Fruit fly (Drosophila melanogaster) whole organism, embryonic: ENCODE measurements around the gene Syt1.

Experiments used
- BEAF-32 ChIP-seq: fragments of 200-800 bp; sonication (Bioruptor generic); optimal IDR thresholded peaks from 3 replicates; lab custom pipeline; 2017; ENCODE audit warnings: missing biosample characterization, missing genetic modification characterization, mild to moderate bottlenecking, moderate library complexity, missing genetic modification reagents
- CG10147 ChIP-seq: fragments of 200-800 bp; sonication (Bioruptor generic); optimal IDR thresholded peaks from 2 replicates; lab custom pipeline; 2019; ENCODE audit warnings: missing biosample characterization, mild to moderate bottlenecking, missing genetic modification characterization, moderate library complexity
- CG10366 ChIP-seq: fragments of 200-800 bp; sonication (Bioruptor generic); IDR thresholded peaks from 2 replicates; pipeline ENCODE4 v1.3.6; 2022; ENCODE audit warnings: missing biosample characterization, missing genetic modification characterization
- CG12236 ChIP-seq: fragments of 200-800 bp; sonication (Bioruptor generic); optimal IDR thresholded peaks from 2 replicates; lab custom pipeline; 2016; ENCODE audit warnings: missing biosample characterization, missing genetic modification characterization
- CG12744 ChIP-seq: fragments of 200-800 bp; sonication (Bioruptor generic); optimal IDR thresholded peaks from 2 replicates; lab custom pipeline; 2016; ENCODE audit warnings: missing biosample characterization, missing genetic modification characterization
- CG12769 ChIP-seq: fragments of 200-800 bp; sonication (Bioruptor generic); optimal IDR thresholded peaks from 2 replicates; lab custom pipeline; 2019; ENCODE audit warnings: missing biosample characterization, mild to moderate bottlenecking, missing genetic modification characterization, moderate library complexity
- CG13424 ChIP-seq: fragments of 200-800 bp; sonication (Bioruptor generic); optimal IDR thresholded peaks from 2 replicates; lab custom pipeline; 2019; ENCODE audit warnings: missing biosample characterization, mild to moderate bottlenecking, missing genetic modification characterization, moderate library complexity
- CG15269 ChIP-seq: fragments of 200-800 bp; sonication (Bioruptor generic); optimal IDR thresholded peaks from 2 replicates; lab custom pipeline; 2018; ENCODE audit warnings: missing biosample characterization, mild to moderate bottlenecking, missing genetic modification characterization, moderate library complexity
- CG16779 ChIP-seq: fragments of 200-800 bp; sonication (Bioruptor generic); IDR thresholded peaks from 2 replicates; pipeline ENCODE4 v1.3.6; 2022; ENCODE audit warnings: missing biosample characterization, missing genetic modification characterization
- CG18011 ChIP-seq: fragments of 200-800 bp; sonication (Bioruptor generic); optimal IDR thresholded peaks from 2 replicates; lab custom pipeline; 2017; ENCODE audit warnings: missing biosample characterization, missing genetic modification characterization, mild to moderate bottlenecking, moderate library complexity, missing genotype
- CG31224 ChIP-seq: fragments of 200-800 bp; sonication (Bioruptor generic); IDR thresholded peaks from 2 replicates; pipeline ENCODE4 v1.3.6; 2022; ENCODE audit warnings: missing biosample characterization, missing genetic modification characterization
- CG3726 ChIP-seq: fragments of 200-800 bp; sonication (Bioruptor generic); IDR thresholded peaks from 3 replicates; pipeline ENCODE4, ENCODE4 v1.3.6; 2022; ENCODE audit warnings: missing biosample characterization, missing genetic modification characterization
- CG3838 ChIP-seq: fragments of 200-800 bp; sonication (Bioruptor generic); optimal IDR thresholded peaks from 3 replicates; lab custom pipeline; 2016; ENCODE audit warnings: missing biosample characterization, missing genetic modification characterization
- CG4282 ChIP-seq: fragments of 200-800 bp; sonication (Bioruptor generic); optimal IDR thresholded peaks from 2 replicates; lab custom pipeline; 2016; ENCODE audit warnings: missing biosample characterization, missing genetic modification characterization
- CG4730 ChIP-seq: fragments of 200-800 bp; sonication (Bioruptor generic); IDR thresholded peaks from 2 replicates; pipeline ENCODE4 v1.3.6; 2022; ENCODE audit warnings: missing biosample characterization, missing genetic modification characterization
- CG6683 ChIP-seq: fragments of 200-800 bp; sonication (Bioruptor generic); optimal IDR thresholded peaks from 2 replicates; lab custom pipeline; 2017; ENCODE audit warnings: missing biosample characterization, mild to moderate bottlenecking, missing genetic modification characterization, missing genetic modification reagents
- CG7271 ChIP-seq: fragments of 200-800 bp; sonication (Bioruptor generic); optimal IDR thresholded peaks from 2 replicates; lab custom pipeline; 2018; ENCODE audit warnings: missing biosample characterization, mild to moderate bottlenecking, missing genetic modification characterization, moderate library complexity
- CG7963 ChIP-seq: fragments of 200-800 bp; sonication (Bioruptor generic); IDR thresholded peaks from 3 replicates; pipeline ENCODE4 v1.3.6; 2022; ENCODE audit warnings: missing biosample characterization, missing genetic modification characterization; ENCODE audit not compliant: partially characterized antibody
- CG8281 ChIP-seq: fragments of 200-800 bp; sonication (Bioruptor generic); optimal IDR thresholded peaks from 2 replicates; lab custom pipeline; 2018; ENCODE audit warnings: missing biosample characterization, mild to moderate bottlenecking, missing genetic modification characterization, moderate library complexity
- CG8388 ChIP-seq: fragments of 200-800 bp; sonication (Bioruptor generic); optimal IDR thresholded peaks from 2 replicates; lab custom pipeline; 2019; ENCODE audit warnings: missing biosample characterization, mild to moderate bottlenecking, missing genetic modification characterization, moderate library complexity
- CG9817 ChIP-seq: fragments of 200-800 bp; sonication (Bioruptor generic); optimal IDR thresholded peaks from 2 replicates; lab custom pipeline; 2018; ENCODE audit warnings: missing biosample characterization, mild to moderate bottlenecking, missing genetic modification characterization, moderate library complexity
- CHES-1-like ChIP-seq: fragments of 200-800 bp; sonication (Bioruptor generic); optimal IDR thresholded peaks from 2 replicates; lab custom pipeline; 2016; ENCODE audit warnings: missing biosample characterization, missing genetic modification characterization
- D ChIP-seq, 2 experiments: fragments of 200-800 bp in 1 of 2; fragments of >200 bp in 1 of 2; sonication (Bioruptor generic) in 1 of 2; optimal IDR thresholded peaks; 2 replicates in 1 of 2; 3 replicates in 1 of 2; lab custom pipeline; 2017; ENCODE audit warnings: mild to moderate bottlenecking in 1 of 2, missing biosample characterization in 1 of 2, missing genetic modification characterization in 1 of 2, missing genetic modification reagents in 1 of 2
- E2f2 ChIP-seq: fragments of 200-800 bp; sonication (Bioruptor generic); IDR thresholded peaks from 2 replicates; pipeline ENCODE4 v1.3.6; 2022; ENCODE audit warnings: missing biosample characterization, missing genetic modification characterization
- ERR ChIP-seq: fragments of 200-800 bp; sonication (Bioruptor generic); optimal IDR thresholded peaks from 2 replicates; lab custom pipeline; 2016; ENCODE audit warnings: missing biosample characterization, missing genetic modification characterization
- Ets97D ChIP-seq: fragments of 200-800 bp; sonication (Bioruptor generic); optimal IDR thresholded peaks from 3 replicates; lab custom pipeline; 2016; ENCODE audit warnings: missing biosample characterization, missing genetic modification characterization
- Six4 ChIP-seq: fragments of 200-800 bp; sonication (Bioruptor generic); optimal IDR thresholded peaks from 2 replicates; lab custom pipeline; 2016; ENCODE audit warnings: missing biosample characterization, missing genetic modification characterization
- Sry-β ChIP-seq: fragments of 200-800 bp; sonication (Bioruptor generic); optimal IDR thresholded peaks from 2 replicates; lab custom pipeline; 2018; ENCODE audit warnings: missing biosample characterization, mild to moderate bottlenecking, missing genetic modification characterization, moderate library complexity
- ap ChIP-seq: fragments of 200-800 bp; sonication (Bioruptor generic); IDR thresholded peaks from 2 replicates; pipeline ENCODE4 v1.3.6; 2022; ENCODE audit warnings: missing biosample characterization, missing genetic modification characterization
- cas ChIP-seq: fragments of 200-800 bp; sonication (Bioruptor generic); IDR thresholded peaks from 2 replicates; pipeline ENCODE4 v1.3.6; 2022; ENCODE audit warnings: missing biosample characterization, missing genetic modification characterization
- chinmo ChIP-seq: fragments of 200-800 bp; sonication (Bioruptor generic); IDR thresholded peaks from 4 replicates; pipeline ENCODE4 v1.3.6; 2022; ENCODE audit warnings: missing biosample characterization, missing genetic modification characterization; ENCODE audit not compliant: partially characterized antibody
- crc ChIP-seq: fragments of 200-800 bp; sonication (Bioruptor generic); optimal IDR thresholded peaks from 2 replicates; lab custom pipeline; 2016; ENCODE audit warnings: missing biosample characterization, missing genetic modification characterization
- dmrt99B ChIP-seq: fragments of 200-800 bp; sonication (Bioruptor generic); optimal IDR thresholded peaks from 2 replicates; lab custom pipeline; 2018; ENCODE audit warnings: missing biosample characterization, mild to moderate bottlenecking, missing genetic modification characterization, moderate library complexity
- gem ChIP-seq: fragments of 200-800 bp; sonication (Bioruptor generic); optimal IDR thresholded peaks from 2 replicates; lab custom pipeline; 2019; ENCODE audit warnings: missing biosample characterization, mild to moderate bottlenecking, missing genetic modification characterization, moderate library complexity
- jigr1 ChIP-seq: fragments of 200-800 bp; sonication (Bioruptor generic); IDR thresholded peaks from 3 replicates; pipeline ENCODE4 v1.3.6; 2022; ENCODE audit warnings: missing biosample characterization, missing genetic modification characterization
- pb ChIP-seq: fragments of 200-800 bp; sonication (Bioruptor generic); optimal IDR thresholded peaks from 3 replicates; lab custom pipeline; 2016; ENCODE audit warnings: missing biosample characterization, missing genetic modification characterization
- pum ChIP-seq: fragments of 200-800 bp; sonication (Bioruptor generic); optimal IDR thresholded peaks from 2 replicates; lab custom pipeline; 2016; ENCODE audit warnings: missing biosample characterization, missing genetic modification characterization
- repo ChIP-seq: fragments of 200-800 bp; sonication (Bioruptor generic); optimal IDR thresholded peaks from 2 replicates; lab custom pipeline; 2016; ENCODE audit warnings: missing biosample characterization, missing genetic modification characterization
- row ChIP-seq: fragments of 200-800 bp; sonication (Bioruptor generic); IDR thresholded peaks from 3 replicates; pipeline ENCODE4 v1.3.6; 2022; ENCODE audit warnings: missing biosample characterization, missing genetic modification characterization
- run ChIP-seq: fragments of 200-800 bp; sonication (Bioruptor generic); optimal IDR thresholded peaks from 3 replicates; lab custom pipeline; 2018; ENCODE audit warnings: missing biosample characterization, mild to moderate bottlenecking, missing genetic modification characterization
- sima ChIP-seq: fragments of 200-800 bp; sonication (Bioruptor generic); optimal IDR thresholded peaks from 2 replicates; lab custom pipeline; 2016; ENCODE audit warnings: missing biosample characterization, missing genetic modification characterization
- slou ChIP-seq: fragments of 200-800 bp; sonication (Bioruptor generic); optimal IDR thresholded peaks from 3 replicates; lab custom pipeline; 2016; ENCODE audit warnings: missing biosample characterization, missing genetic modification characterization
- so ChIP-seq: fragments of 200-800 bp; sonication (Bioruptor generic); IDR thresholded peaks from 3 replicates; pipeline ENCODE4 v1.3.6; 2022; ENCODE audit warnings: missing biosample characterization, missing genetic modification characterization
- sqz ChIP-seq: fragments of 200-800 bp; sonication (Bioruptor generic); optimal IDR thresholded peaks from 3 replicates; lab custom pipeline; 2018; ENCODE audit warnings: missing biosample characterization, mild to moderate bottlenecking, missing genetic modification characterization
- ssp ChIP-seq: fragments of 200-800 bp; sonication (Bioruptor generic); IDR thresholded peaks from 2 replicates; pipeline ENCODE4 v1.3.6; 2022; ENCODE audit warnings: missing biosample characterization, missing genetic modification characterization
- ttk ChIP-seq: fragments of 200-800 bp; sonication (Bioruptor generic); IDR thresholded peaks from 2 replicates; pipeline ENCODE4 v2.1.2; 2022; ENCODE audit warnings: missing biosample characterization, missing genetic modification characterization
- vnd ChIP-seq: fragments of 200-800 bp; sonication (Bioruptor generic); IDR thresholded peaks from 3 replicates; pipeline ENCODE4 v1.3.6; 2022; ENCODE audit warnings: missing biosample characterization, missing genetic modification characterization; ENCODE audit not compliant: partially characterized antibody
- vvl ChIP-seq: fragments of 200-800 bp; sonication (Bioruptor generic); IDR thresholded peaks from 2 replicates; pipeline ENCODE4 v1.3.6; 2022; ENCODE audit warnings: missing biosample characterization, missing genetic modification characterization
- zfh2 ChIP-seq: fragments of 200-800 bp; sonication (Bioruptor generic); optimal IDR thresholded peaks from 2 replicates; lab custom pipeline; 2016; ENCODE audit warnings: missing biosample characterization, missing genetic modification characterization

Gene Syt1

DNA sequence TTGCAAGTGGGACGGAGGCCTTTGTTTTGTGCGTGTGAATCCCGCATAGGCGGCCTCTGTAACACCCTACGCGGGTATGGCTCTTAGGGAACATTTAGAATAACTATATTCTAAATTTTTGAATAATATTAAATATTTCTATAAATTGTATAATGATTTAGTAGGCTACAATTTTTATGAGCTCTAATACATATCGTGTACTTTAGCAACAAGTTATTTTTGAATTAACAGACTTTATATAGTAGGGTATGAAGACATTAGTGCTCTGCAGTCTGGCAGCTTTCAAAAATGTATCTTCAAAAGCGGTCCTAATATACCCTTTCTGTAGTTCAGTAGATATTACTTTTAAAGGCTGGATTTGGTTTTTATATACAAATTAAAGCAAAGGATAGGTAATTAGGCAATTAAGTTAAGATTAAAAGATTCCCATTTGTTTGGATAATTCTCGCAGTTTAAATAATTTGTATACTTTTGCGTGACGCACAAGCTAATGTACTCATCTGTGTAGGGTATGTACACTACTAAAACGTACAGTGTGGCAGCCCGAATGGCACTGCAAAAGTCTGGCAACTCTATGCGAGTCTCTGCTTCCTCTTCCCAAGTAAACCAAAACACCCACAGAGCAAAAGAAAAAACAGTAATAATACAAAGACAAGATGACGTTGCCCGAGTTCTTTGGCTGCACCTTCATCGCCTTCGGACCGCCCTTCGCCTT lies 34.0 kb downstream of the Syt1 start, which contains the start of the genes Snx21 and aph-1 (continued):
- TF ChIP-seq CG12236 (GFP tag; lab: Kevin White, UChicago) = peak; percentile 54
- peak; percentile 94 for TF ChIP-seq vvl
- peak; percentile 92 for TF ChIP-seq sqz (GFP tag; lab: Kevin White, UChicago)
- peak; percentile 91 for TF ChIP-seq CG10147 (GFP tag; lab: Kevin White, UChicago)
- TF ChIP-seq ap (GFP tag; lab: Robert Waterston, UW) = peak; percentile 63
- TF ChIP-seq run (tag; lab: Kevin White, UChicago) = peak; percentile 83
- TF ChIP-seq CHES-1-like (GFP tag; lab: Kevin White, UChicago) = peak; percentile 88
- peak; percentile 74 for TF ChIP-seq crc (GFP tag; lab: Kevin White, UChicago)
- TF ChIP-seq ttk (GFP tag; lab: Robert Waterston, UW) = peak; percentile 74
- peak; percentile 91 for TF ChIP-seq CG9817
- peak; percentile 80 for TF ChIP-seq repo (GFP tag; lab: Kevin White, UChicago)
- TF ChIP-seq D (optimal IDR thresholded peaks at IDR 0.05; lab: Kevin White, UChicago) = no peak
- peak; percentile 91 for TF ChIP-seq D (GFP tag; optimal IDR thresholded peaks at IDR 0.05; lab: Kevin White, UChicago)
- peak; percentile 26 for TF ChIP-seq BEAF-32 (GFP tag; lab: Kevin White, UChicago)
- peak; percentile 77; the same call in 2 of the 3 replicates for TF ChIP-seq jigr1 (GFP tag; lab: Robert Waterston, UW)
- TF ChIP-seq ERR (GFP tag; lab: Kevin White, UChicago) = peak; percentile 70
- no peak for TF ChIP-seq chinmo (GFP tag; lab: Robert Waterston, UW)
- TF ChIP-seq so (GFP tag; lab: Robert Waterston, UW) = peak; percentile 90
- TF ChIP-seq CG7271 (tag; lab: Kevin White, UChicago) = peak; percentile 56
- TF ChIP-seq pb (GFP tag; lab: Kevin White, UChicago) = peak; percentile 74
- peak; percentile 80 for TF ChIP-seq CG8281 (tag; lab: Kevin White, UChicago)
- peak; percentile 59; the same call in 1 of the 2 replicates for TF ChIP-seq cas (GFP tag; lab: Robert Waterston, UW)
- TF ChIP-seq CG10366 (GFP tag; lab: Robert Waterston, UW) = peak; percentile 85
- TF ChIP-seq slou (GFP tag; lab: Kevin White, UChicago) = peak; percentile 84
- TF ChIP-seq CG12769 (tag; lab: Kevin White, UChicago) = peak; percentile 78
- peak; percentile 26 for TF ChIP-seq CG12744 (GFP tag; lab: Kevin White, UChicago)
- TF ChIP-seq CG7963 (GFP tag; lab: Robert Waterston, UW) = no peak
- TF ChIP-seq CG16779 (GFP tag; lab: Robert Waterston, UW) = peak; percentile 14; the same call in 1 of the 2 replicates
- TF ChIP-seq CG3838 (GFP tag; lab: Kevin White, UChicago) = peak; percentile 59
- peak; percentile 90 for TF ChIP-seq zfh2 (GFP tag; lab: Kevin White, UChicago)
- TF ChIP-seq CG15269 (tag; lab: Kevin White, UChicago) = peak; percentile 95
- peak; percentile 80 for TF ChIP-seq CG31224 (GFP tag; lab: Robert Waterston, UW)
- peak; percentile 38 for TF ChIP-seq Sry-β (GFP tag; lab: Kevin White, UChicago)
- peak; percentile 92 for TF ChIP-seq pum (GFP tag; lab: Kevin White, UChicago)
- peak; percentile 80 for TF ChIP-seq ssp
- TF ChIP-seq CG4282 (GFP tag; lab: Kevin White, UChicago) = peak; percentile 64
- TF ChIP-seq CG18011 = peak; percentile 70
- peak; percentile 85 for TF ChIP-seq Six4 (GFP tag; lab: Kevin White, UChicago)
- no peak for TF ChIP-seq sima (GFP tag; lab: Kevin White, UChicago)
- TF ChIP-seq E2f2 (GFP tag; lab: Robert Waterston, UW) = peak; percentile 75
- TF ChIP-seq row = peak; percentile 100
- TF ChIP-seq CG13424 (tag; lab: Kevin White, UChicago) = peak; percentile 94
- peak; percentile 82; the same call in 2 of the 3 replicates for TF ChIP-seq CG3726 (GFP tag; lab: Robert Waterston, UW)
- TF ChIP-seq CG4730 (GFP tag; lab: Robert Waterston, UW) = peak; percentile 79
- TF ChIP-seq gem (tag; lab: Kevin White, UChicago) = peak; percentile 97
- peak; percentile 90 for TF ChIP-seq CG8388 (GFP tag; lab: Kevin White, UChicago)
- TF ChIP-seq CG6683 (GFP tag; lab: Kevin White, UChicago) = peak; percentile 84
- TF ChIP-seq dmrt99B (tag; lab: Kevin White, UChicago) = peak; percentile 94
- no peak for TF ChIP-seq vnd
- peak; percentile 77 for TF ChIP-seq Ets97D (GFP tag; lab: Kevin White, UChicago)
